Worm (Caenorhabditis elegans): Measurements from ENCODE around the gene T04A6.3.

- TF ChIP-seq zag-1 (tag; optimal IDR thresholded peaks at IDR 0.05) = no peak
- no peak for TF ChIP-seq ceh-82 (tag; optimal IDR thresholded peaks at IDR 0.05)
- TF ChIP-seq nhr-77 (tag; optimal IDR thresholded peaks at IDR 0.05) = no peak
- no peak for TF ChIP-seq lir-3 (tag; optimal IDR thresholded peaks at IDR 0.05; ENCODE audit: poor library complexity)
- TF ChIP-seq nhr-90 (tag; optimal IDR thresholded peaks at IDR 0.05; ENCODE audit: poor library complexity) = no peak
Measured at ce11 chrIII:7588214-7588613, 19.9 kb downstream of the T04A6.3 start, which contains the start of gene R13A5.15.

Measured in whole organism, L1 larva.